Fruit fly (Drosophila melanogaster): Measurements from ENCODE around the gene Mf.

The Mf gene

DNA sequence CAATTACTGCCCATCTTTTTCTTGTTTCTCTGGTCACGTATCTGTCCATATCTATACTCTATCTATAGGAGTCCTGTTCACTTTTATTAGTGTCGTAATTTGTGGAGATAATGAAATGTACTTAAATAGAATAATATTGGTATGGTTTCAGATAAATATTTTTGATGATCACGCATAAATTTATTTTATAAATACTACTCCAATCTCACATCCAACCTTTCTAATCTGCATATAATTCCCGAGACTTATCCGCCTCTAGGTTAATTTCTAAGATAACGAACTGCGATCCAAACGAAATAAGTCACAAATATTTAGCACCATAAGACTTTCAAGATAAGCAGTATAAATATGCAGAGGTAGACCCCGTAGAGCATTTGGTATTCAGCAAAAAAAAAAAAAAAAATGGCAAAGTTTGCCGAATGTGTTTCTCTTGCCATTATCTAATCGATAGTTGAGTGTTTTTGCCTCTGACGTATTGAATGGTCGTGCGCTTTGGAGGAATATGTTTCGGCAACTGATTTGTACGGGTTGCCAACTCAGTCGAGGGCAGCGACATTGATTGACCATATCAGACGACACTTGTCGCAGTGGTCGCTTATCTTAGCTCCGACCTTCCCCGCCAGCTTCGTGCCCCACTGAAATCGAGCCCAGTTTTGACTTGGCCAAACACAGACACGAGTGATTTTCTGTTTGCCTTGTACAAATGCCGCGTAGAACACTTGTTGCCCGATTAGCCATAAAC, 16.9 kb upstream of the Mf start:
- no peak for TF ChIP-seq Ets21C (GFP tag; optimal IDR thresholded peaks at IDR 0.05)
- peak; percentile 58 for TF ChIP-seq fkh (GFP tag; optimal IDR thresholded peaks at IDR 0.05)
- peak; percentile 18 for TF ChIP-seq Eip93F (GFP tag; optimal IDR thresholded peaks at IDR 0.05)
- TF ChIP-seq salr (GFP tag; optimal IDR thresholded peaks at IDR 0.05): no peak
- peak; percentile 75 for TF ChIP-seq vri (GFP tag; optimal IDR thresholded peaks at IDR 0.05)
- no peak for TF ChIP-seq Lpt (GFP tag; optimal IDR thresholded peaks at IDR 0.05)
- no peak for TF ChIP-seq CG15336 (GFP tag; IDR thresholded peaks at IDR 0.05)
- TF ChIP-seq net (GFP tag; optimal IDR thresholded peaks at IDR 0.05): no peak
- TF ChIP-seq OdsH (GFP tag; optimal IDR thresholded peaks at IDR 0.05): no peak
- TF ChIP-seq CG6808 (GFP tag; optimal IDR thresholded peaks at IDR 0.05): no peak
- TF ChIP-seq Hr4 (GFP tag; optimal IDR thresholded peaks at IDR 0.05): peak; percentile 45
- TF ChIP-seq CG32006 (GFP tag; optimal IDR thresholded peaks at IDR 0.05): peak; percentile 23
- no peak for TF ChIP-seq fd85E (GFP tag; optimal IDR thresholded peaks at IDR 0.05)
- TF ChIP-seq CG16779 (tag; optimal IDR thresholded peaks at IDR 0.05): no peak
- peak; percentile 56 for TF ChIP-seq Eip78C (GFP tag)
- no peak for TF ChIP-seq CG8119 (GFP tag; IDR thresholded peaks at IDR 0.05)
- TF ChIP-seq svp (GFP tag): no peak
- TF ChIP-seq topi (GFP tag; optimal IDR thresholded peaks at IDR 0.05): no peak
- no peak for TF ChIP-seq CG7368 (GFP tag; optimal IDR thresholded peaks at IDR 0.05)
- TF ChIP-seq CG11762 (GFP tag; optimal IDR thresholded peaks at IDR 0.05; ENCODE audit: insufficient read depth): no peak
- TF ChIP-seq Ets96B (tag; optimal IDR thresholded peaks at IDR 0.05): no peak
- no peak for TF ChIP-seq esn (GFP tag; optimal IDR thresholded peaks at IDR 0.05)

DNA sequence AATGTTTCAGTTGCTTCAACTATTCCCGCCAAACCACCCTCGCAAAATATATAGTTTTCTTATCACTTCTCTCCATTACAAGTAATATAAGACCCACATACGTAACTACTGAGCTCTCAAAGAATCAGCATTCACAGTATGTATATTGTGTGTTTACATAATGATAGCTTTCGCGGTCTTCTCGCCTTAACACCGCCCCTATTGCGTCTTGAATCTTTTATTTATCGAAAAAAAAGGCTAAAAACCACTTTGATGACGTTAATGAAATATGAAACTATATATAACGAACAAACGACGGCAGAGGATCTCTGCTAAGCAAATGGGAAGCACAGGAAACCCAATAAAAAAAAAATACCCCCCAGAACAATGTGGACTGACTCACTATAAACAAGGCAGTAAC, 16.1 kb upstream of the Mf start:
- no peak for TF ChIP-seq Sox14 (GFP tag; optimal IDR thresholded peaks at IDR 0.05)
- no peak for TF ChIP-seq vri (GFP tag; optimal IDR thresholded peaks at IDR 0.05)
- TF ChIP-seq CG32006 (GFP tag; optimal IDR thresholded peaks at IDR 0.05): no peak
- no peak for TF ChIP-seq ss (GFP tag; optimal IDR thresholded peaks at IDR 0.05)
- TF ChIP-seq Eip78C (GFP tag): peak; percentile 60
- TF ChIP-seq CG6808 (GFP tag; optimal IDR thresholded peaks at IDR 0.05): peak; percentile 22
- peak; percentile 60 for TF ChIP-seq fkh (GFP tag; optimal IDR thresholded peaks at IDR 0.05)

DNA sequence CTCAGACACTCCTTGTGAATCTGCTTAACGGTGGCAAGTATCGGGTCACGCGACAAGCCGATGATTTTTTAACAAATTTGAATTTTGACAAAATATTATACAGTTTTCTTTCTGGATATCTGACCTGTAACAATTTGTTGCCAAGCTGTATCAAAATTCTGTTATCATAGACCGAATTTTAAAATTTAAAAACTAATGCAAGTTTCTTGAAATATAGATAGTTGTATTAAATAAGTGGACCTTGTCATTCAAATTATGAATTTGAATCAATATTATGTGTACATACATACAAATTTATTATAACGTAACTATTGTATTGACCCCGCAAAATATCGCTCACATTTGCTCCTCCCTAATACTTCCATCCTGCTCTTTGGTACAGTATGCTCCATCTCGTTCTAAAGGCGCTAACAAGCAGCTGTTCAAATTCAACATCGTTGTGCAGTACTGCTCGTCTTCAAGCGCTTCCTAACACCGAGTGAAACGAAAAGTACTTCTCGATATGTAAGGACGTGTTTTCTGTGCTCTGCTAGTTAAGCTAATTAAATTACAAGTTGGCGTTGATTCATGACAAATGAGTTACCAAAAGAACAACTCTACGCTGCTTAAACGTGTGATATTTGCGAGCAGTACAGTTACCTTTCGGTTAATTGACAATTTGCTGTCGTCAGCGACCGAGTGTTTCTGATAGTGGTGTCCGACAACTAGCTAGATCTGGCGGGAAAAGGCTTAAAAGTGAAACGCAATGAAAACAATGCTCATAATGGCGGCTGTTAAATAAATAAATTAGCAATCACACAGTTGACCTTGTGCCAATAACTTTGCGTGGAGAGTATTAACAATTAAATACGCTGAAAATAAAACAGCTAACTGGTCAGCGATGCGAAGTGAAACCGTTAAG, 15.1 kb upstream of the Mf start, which contains the start of the genes Kpc1 and CG42542:
Kpc1 (minus strand) TSS at position 77 of the 901 bp plus-strand sequence.
CG42542 (plus strand) TSS at position 465 of the 901 bp plus-strand sequence.
- TF ChIP-seq CG8319 (GFP tag; optimal IDR thresholded peaks at IDR 0.05): peak; percentile 31
- TF ChIP-seq Blimp-1 (GFP tag; optimal IDR thresholded peaks at IDR 0.05): peak; percentile 86
- peak; percentile 73 for TF ChIP-seq CG3919 (GFP tag; optimal IDR thresholded peaks at IDR 0.05)
- no peak for TF ChIP-seq CG6276 (GFP tag; optimal IDR thresholded peaks at IDR 0.05)
- peak; percentile 59 for TF ChIP-seq Eip78C (GFP tag)
- TF ChIP-seq cyc (GFP tag; optimal IDR thresholded peaks at IDR 0.05): peak; percentile 71
- no peak for TF ChIP-seq CG10669 (GFP tag; optimal IDR thresholded peaks at IDR 0.05)
- peak; percentile 53; the same call in 1 of the 3 replicates for TF ChIP-seq CG8119 (GFP tag; IDR thresholded peaks at IDR 0.05)
- TF ChIP-seq dac (GFP tag; optimal IDR thresholded peaks at IDR 0.05): no peak
- TF ChIP-seq Hr38 (GFP tag; optimal IDR thresholded peaks at IDR 0.05): no peak
- peak; percentile 80 for TF ChIP-seq CG31627 (GFP tag; optimal IDR thresholded peaks at IDR 0.05)
- peak; percentile 42 for TF ChIP-seq CG11902 (GFP tag; optimal IDR thresholded peaks at IDR 0.05)
- TF ChIP-seq Hr39 (GFP tag; optimal IDR thresholded peaks at IDR 0.05): peak; percentile 81
- TF ChIP-seq Eip93F (GFP tag; optimal IDR thresholded peaks at IDR 0.05): peak; percentile 32
- TF ChIP-seq Sox15 (GFP tag; optimal IDR thresholded peaks at IDR 0.05): peak; percentile 57
- TF ChIP-seq CG8632 (GFP tag; optimal IDR thresholded peaks at IDR 0.05): peak; percentile 62
- peak; percentile 29; the same call in 1 of the 3 replicates for TF ChIP-seq CG6163 (GFP tag; IDR thresholded peaks at IDR 0.05)
- TF ChIP-seq Ets96B (tag; optimal IDR thresholded peaks at IDR 0.05): peak; percentile 45
- no peak for TF ChIP-seq CG9139 (GFP tag; optimal IDR thresholded peaks at IDR 0.05)
- peak; percentile 52 for TF ChIP-seq CG7368 (GFP tag; optimal IDR thresholded peaks at IDR 0.05)
- TF ChIP-seq net (GFP tag; optimal IDR thresholded peaks at IDR 0.05): peak; percentile 54
- TF ChIP-seq salr (GFP tag; optimal IDR thresholded peaks at IDR 0.05): peak; percentile 36 to 53
- no peak for TF ChIP-seq CG3032 (tag; optimal IDR thresholded peaks at IDR 0.05)
- peak; percentile 71 for TF ChIP-seq achi (GFP tag; optimal IDR thresholded peaks at IDR 0.05)
- peak; percentile 62 for TF ChIP-seq fkh (GFP tag; optimal IDR thresholded peaks at IDR 0.05)
- TF ChIP-seq CG16779 (tag; optimal IDR thresholded peaks at IDR 0.05): no peak
- peak; percentile 54 for TF ChIP-seq OdsH (GFP tag; optimal IDR thresholded peaks at IDR 0.05)
- TF ChIP-seq eg (GFP tag; IDR thresholded peaks at IDR 0.05): peak; percentile 65; the same call in 2 of the 3 replicates
- peak; percentile 80 for TF ChIP-seq esn (GFP tag; optimal IDR thresholded peaks at IDR 0.05)
- TF ChIP-seq CG6808 (GFP tag; optimal IDR thresholded peaks at IDR 0.05): peak; percentile 2
- TF ChIP-seq CG1621 (tag; optimal IDR thresholded peaks at IDR 0.05): peak; percentile 3
